Fruit fly (Drosophila melanogaster): ENCODE results near the gene CG34051.
A peak's percentile ranks its signal among the peaks of the same experiment; 100 is the strongest.

The CG34051 gene

dm6 chr2L:19941352-19941851 is 19.4 kb downstream of the CG34051 start (continued):
- TF ChIP-seq CG32767 (GFP tag; IDR thresholded peaks at IDR 0.05) (peak; percentile 87), CrebB (tag; optimal IDR thresholded peaks at IDR 0.05) (peak; percentile 83), sima (GFP tag; optimal IDR thresholded peaks at IDR 0.05) (peak; percentile 2), tgo (GFP tag; IDR thresholded peaks at IDR 0.05) (peak; percentile 94), da (GFP tag; optimal IDR thresholded peaks at IDR 0.05) (peak; percentile 60), CG12391 (tag; optimal IDR thresholded peaks at IDR 0.05) (peak; percentile 86), YL-1 (GFP tag; optimal IDR thresholded peaks at IDR 0.05) (no peak), CG2199 (GFP tag; IDR thresholded peaks at IDR 0.05) (peak; percentile 83; the same call in 2 of the 3 replicates), CG15479 (GFP tag; optimal IDR thresholded peaks at IDR 0.05) (no peak), Neu2 (GFP tag; optimal IDR thresholded peaks at IDR 0.05; ENCODE audit: borderline replicate concordance) (no peak), CG16779 (GFP tag; IDR thresholded peaks at IDR 0.05) (peak; percentile 93), rib (GFP tag; IDR thresholded peaks at IDR 0.05) (peak; percentile 88), CG12769 (tag; optimal IDR thresholded peaks at IDR 0.05) (peak; percentile 92), ham (GFP tag; IDR thresholded peaks at IDR 0.05) (peak; percentile 80), nom (GFP tag; optimal IDR thresholded peaks at IDR 0.05) (peak; percentile 76), Nf-YB (GFP tag; optimal IDR thresholded peaks at IDR 0.05) (peak; percentile 50)

DNA sequence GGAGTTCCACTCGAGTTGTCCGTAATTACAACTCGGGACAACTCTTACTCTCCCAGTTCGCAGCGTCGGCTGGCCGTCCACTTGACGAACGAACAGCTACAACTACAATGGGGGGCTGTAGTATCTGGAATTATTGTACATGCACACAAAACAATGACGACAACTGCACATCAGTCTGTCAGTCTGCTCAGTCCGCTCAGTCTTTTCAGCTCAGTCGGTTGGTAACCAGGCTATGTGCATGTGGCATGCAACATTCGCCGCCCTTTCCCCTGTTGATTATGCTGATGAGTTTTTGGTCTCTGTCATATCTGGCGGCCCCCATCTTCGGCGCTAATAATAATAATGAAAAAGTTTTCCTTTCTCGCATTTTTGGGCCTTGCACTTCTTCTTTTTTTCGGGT is 20.8 kb downstream of the CG34051 start:
- TF ChIP-seq kni (GFP tag; optimal IDR thresholded peaks at IDR 0.05) (peak; percentile 50), BEAF-32 (GFP tag; optimal IDR thresholded peaks at IDR 0.05) (no peak), ems (GFP tag; optimal IDR thresholded peaks at IDR 0.05) (no peak), CG2199 (GFP tag; IDR thresholded peaks at IDR 0.05) (0 out of 3 replicates have a peak, but pooled peaks have one; percentile 74), trh (GFP tag; optimal IDR thresholded peaks at IDR 0.05) (no peak), CG30020 (tag; optimal IDR thresholded peaks at IDR 0.05) (no peak), Med (GFP tag) (no peak), CG15073 (GFP tag; optimal IDR thresholded peaks at IDR 0.05) (no peak), hth (optimal IDR thresholded peaks at IDR 0.05) (no peak), D19B (GFP tag; optimal IDR thresholded peaks at IDR 0.05) (no peak), dimm (GFP tag; IDR thresholded peaks at IDR 0.05) (no peak), tin (GFP tag; optimal IDR thresholded peaks at IDR 0.05) (no peak), CG2202 (tag; optimal IDR thresholded peaks at IDR 0.05) (no peak), CG7372 (GFP tag; IDR thresholded peaks at IDR 0.05) (no peak), Trl (optimal IDR thresholded peaks at IDR 0.05) (no peak), Trl (GFP tag; optimal IDR thresholded peaks at IDR 0.05) (no peak), CG16863 (GFP tag; optimal IDR thresholded peaks at IDR 0.05) (no peak), CG11504 (tag; optimal IDR thresholded peaks at IDR 0.05) (no peak), vnd (GFP tag; IDR thresholded peaks at IDR 0.05; ENCODE audit: partially characterized antibody) (0 out of 3 replicates have a peak, but pooled peaks have one; percentile 32), CG31441 (GFP tag; IDR thresholded peaks at IDR 0.05) (no peak), CG9932 (GFP tag; IDR thresholded peaks at IDR 0.05) (no peak)

- TF ChIP-seq CG12071 (GFP tag; optimal IDR thresholded peaks at IDR 0.05) (peak; percentile 24), CG9797 (GFP tag; optimal IDR thresholded peaks at IDR 0.05) (no peak), CG32772 (GFP tag; IDR thresholded peaks at IDR 0.05) (no peak), onecut (GFP tag; IDR thresholded peaks at IDR 0.05) (peak; percentile 37), HLH3B (GFP tag; IDR thresholded peaks at IDR 0.05) (0 out of 2 replicates have a peak, but pooled peaks have one; percentile 9), zfh1 (GFP tag; IDR thresholded peaks at IDR 0.05) (no peak), gcm (GFP tag; optimal IDR thresholded peaks at IDR 0.05) (peak; percentile 32), pzg (GFP tag; optimal IDR thresholded peaks at IDR 0.05) (no peak), zen (tag; optimal IDR thresholded peaks at IDR 0.05) (peak; percentile 79), CG4854 (GFP tag; optimal IDR thresholded peaks at IDR 0.05) (no peak), tll (GFP tag; optimal IDR thresholded peaks at IDR 0.05) (peak in 1 of 2 experiments; percentile 72), Awh (GFP tag; IDR thresholded peaks at IDR 0.05) (peak; percentile 80), CG6813 (GFP tag; optimal IDR thresholded peaks at IDR 0.05) (peak; percentile 43), CG15696 (tag; optimal IDR thresholded peaks at IDR 0.05) (peak; percentile 35)
These were observed 22.9 kb downstream of the CG34051 start for dm6 chr2L:19937804-19938461.
